Fruit fly (Drosophila melanogaster) whole organism, embryonic: ENCODE data around the gene CG12057.

Experiments
- B-H2 ChIP-seq: fragments of 200-800 bp; sonication (Bioruptor generic); optimal IDR thresholded peaks from 2 replicates; lab custom pipeline; 2018; ENCODE audit warnings: missing biosample characterization, mild to moderate bottlenecking, missing genetic modification characterization
- Bdp1 ChIP-seq: fragments of 200-800 bp; sonication (Bioruptor generic); optimal IDR thresholded peaks from 3 replicates; lab custom pipeline; 2016; ENCODE audit warnings: missing biosample characterization, missing genetic modification characterization
- Bgb ChIP-seq: fragments of 200-800 bp; sonication (Bioruptor generic); IDR thresholded peaks from 2 replicates; pipeline ENCODE4 v1.3.6; 2022; ENCODE audit warnings: missing biosample characterization, missing genetic modification characterization; ENCODE audit not compliant: partially characterized antibody
- CG11560 ChIP-seq: fragments of 200-800 bp; sonication (Bioruptor generic); IDR thresholded peaks from 3 replicates; pipeline ENCODE4 v1.3.6; 2022; ENCODE audit warnings: missing biosample characterization, missing genetic modification characterization
- CG11695 ChIP-seq: fragments of 200-800 bp; sonication (Bioruptor generic); IDR thresholded peaks from 3 replicates; pipeline ENCODE4 v1.3.6; 2022; ENCODE audit warnings: missing biosample characterization, missing genetic modification characterization
- CG13624 ChIP-seq: fragments of 200-800 bp; sonication (Bioruptor generic); optimal IDR thresholded peaks from 2 replicates; lab custom pipeline; 2016; ENCODE audit warnings: missing biosample characterization, missing genetic modification characterization
- CG15601 ChIP-seq: fragments of 200-800 bp; sonication (Bioruptor generic); optimal IDR thresholded peaks from 3 replicates; lab custom pipeline; 2019; ENCODE audit warnings: missing biosample characterization, mild to moderate bottlenecking, missing genetic modification characterization, moderate library complexity
- CG1602 ChIP-seq: fragments of 200-800 bp; sonication (Bioruptor generic); optimal IDR thresholded peaks from 3 replicates; lab custom pipeline; 2016; ENCODE audit warnings: missing biosample characterization, missing genetic modification characterization
- CG1603 ChIP-seq: fragments of 200-800 bp; sonication (Bioruptor generic); optimal IDR thresholded peaks from 2 replicates; lab custom pipeline; 2019; ENCODE audit warnings: missing biosample characterization, mild to moderate bottlenecking, missing genetic modification characterization, moderate library complexity
- CG2116 ChIP-seq: fragments of 200-800 bp; sonication (Bioruptor generic); optimal IDR thresholded peaks from 3 replicates; lab custom pipeline; 2018; ENCODE audit warnings: missing biosample characterization, mild to moderate bottlenecking, missing genetic modification characterization
- CG3163 ChIP-seq: fragments of 200-800 bp; sonication (Bioruptor generic); optimal IDR thresholded peaks from 3 replicates; lab custom pipeline; 2016; ENCODE audit warnings: missing biosample characterization, missing genetic modification characterization
- CG32532 ChIP-seq: fragments of 200-800 bp; sonication (Bioruptor generic); IDR thresholded peaks from 2 replicates; pipeline ENCODE4 v1.3.6; 2022; ENCODE audit warnings: missing biosample characterization, missing genetic modification characterization
- CG42726 ChIP-seq: fragments of 200-800 bp; sonication (Bioruptor generic); IDR thresholded peaks from 2 replicates; pipeline ENCODE4 v1.3.6; 2022; ENCODE audit warnings: missing biosample characterization, missing genetic modification characterization; ENCODE audit not compliant: partially characterized antibody
- CG6175 ChIP-seq: fragments of 200-800 bp; sonication (Bioruptor generic); IDR thresholded peaks from 3 replicates; pipeline ENCODE4 v1.3.6; 2022; ENCODE audit warnings: missing biosample characterization, missing genetic modification characterization
- CG7745 ChIP-seq: fragments of 200-800 bp; sonication (Bioruptor generic); optimal IDR thresholded peaks from 2 replicates; lab custom pipeline; 2018; ENCODE audit warnings: missing biosample characterization, mild to moderate bottlenecking, missing genetic modification characterization, moderate library complexity
- CG8359 ChIP-seq: fragments of 200-800 bp; sonication (Bioruptor generic); optimal IDR thresholded peaks from 2 replicates; lab custom pipeline; 2017; ENCODE audit warnings: missing biosample characterization, mild to moderate bottlenecking, missing genetic modification characterization, borderline replicate concordance
- CG8388 ChIP-seq: fragments of 200-800 bp; sonication (Bioruptor generic); optimal IDR thresholded peaks from 2 replicates; lab custom pipeline; 2019; ENCODE audit warnings: missing biosample characterization, mild to moderate bottlenecking, missing genetic modification characterization, moderate library complexity
- Deaf1 ChIP-seq: fragments of 200-800 bp; optimal IDR thresholded peaks from 3 replicates; lab custom pipeline; 2019; ENCODE audit warnings: missing biosample characterization, mild to moderate bottlenecking, missing genetic modification characterization, moderate library complexity
- Dek ChIP-seq: fragments of 200-800 bp; sonication (Bioruptor generic); optimal IDR thresholded peaks from 3 replicates; lab custom pipeline; 2019; ENCODE audit warnings: missing biosample characterization, mild to moderate bottlenecking, missing genetic modification characterization, moderate library complexity
- H2.0 ChIP-seq: fragments of 200-800 bp; sonication (Bioruptor generic); IDR thresholded peaks from 2 replicates; pipeline ENCODE4 v1.3.6; 2022; ENCODE audit warnings: missing biosample characterization, missing genetic modification characterization
- Hand ChIP-seq: fragments of 200-800 bp; sonication (Bioruptor generic); optimal IDR thresholded peaks from 2 replicates; lab custom pipeline; 2017; ENCODE audit warnings: mild to moderate bottlenecking, missing biosample characterization, missing genetic modification reagents, missing genetic modification characterization
- Mrtf ChIP-seq: fragments of 200-800 bp; sonication (Bioruptor generic); IDR thresholded peaks from 3 replicates; pipeline ENCODE4 v1.3.6; 2022; ENCODE audit warnings: missing biosample characterization, missing genetic modification characterization
- NFAT ChIP-seq: fragments of 200-800 bp; sonication (Bioruptor generic); IDR thresholded peaks from 2 replicates; pipeline ENCODE4 v1.3.6; 2022; ENCODE audit warnings: missing biosample characterization, missing genetic modification characterization
- Poxn ChIP-seq: fragments of 200-800 bp; sonication (Bioruptor generic); IDR thresholded peaks from 2 replicates; pipeline ENCODE4 v1.3.6; 2022; ENCODE audit warnings: missing biosample characterization, missing genetic modification characterization
- Scr ChIP-seq: fragments of 200-800 bp; sonication (Bioruptor generic); IDR thresholded peaks from 2 replicates; pipeline ENCODE4 v1.3.6; 2022; ENCODE audit warnings: missing biosample characterization, missing genetic modification characterization; ENCODE audit not compliant: partially characterized antibody
- Sox102F ChIP-seq: fragments of 200-800 bp; sonication (Bioruptor generic); optimal IDR thresholded peaks from 2 replicates; lab custom pipeline; 2018; ENCODE audit warnings: missing biosample characterization, mild to moderate bottlenecking, missing genetic modification characterization, moderate library complexity
- Stat92E ChIP-seq, 3 experiments: fragments of >200 bp in 2 of 3; fragments of 200-800 bp in 1 of 3; sonication (Bioruptor generic) in 1 of 3; optimal IDR thresholded peaks; 2 replicates each; lab custom pipeline; 2017 to 2019; ENCODE audit warnings: missing biosample characterization in 3 of 3, missing genetic modification characterization in 3 of 3, mild to moderate bottlenecking in 1 of 3, moderate library complexity in 1 of 3
- TFAM ChIP-seq: fragments of 200-800 bp; sonication (Bioruptor generic); optimal IDR thresholded peaks from 2 replicates; lab custom pipeline; 2017; ENCODE audit warnings: missing biosample characterization, missing genetic modification characterization, inconsistent platforms
- YL-1 ChIP-seq: fragments of 200-800 bp; sonication (Bioruptor generic); optimal IDR thresholded peaks from 3 replicates; lab custom pipeline; 2017; ENCODE audit warnings: missing biosample characterization, mild to moderate bottlenecking, missing genetic modification characterization
- al ChIP-seq: fragments of 200-800 bp; sonication (Bioruptor generic); IDR thresholded peaks from 2 replicates; pipeline ENCODE4 v1.3.6; 2022; ENCODE audit warnings: missing biosample characterization, missing genetic modification characterization
- ap ChIP-seq: fragments of 200-800 bp; sonication (Bioruptor generic); IDR thresholded peaks from 2 replicates; pipeline ENCODE4 v1.3.6; 2022; ENCODE audit warnings: missing biosample characterization, missing genetic modification characterization
- chn ChIP-seq: fragments of 200-800 bp; sonication (Bioruptor generic); optimal IDR thresholded peaks from 2 replicates; lab custom pipeline; 2016; ENCODE audit warnings: missing biosample characterization, missing genetic modification characterization
- crp ChIP-seq, 2 experiments: fragments of 200-800 bp; sonication (Bioruptor generic); optimal IDR thresholded peaks; 2 replicates in 1 of 2; 3 replicates in 1 of 2; lab custom pipeline; 2017; ENCODE audit warnings: missing biosample characterization in 2 of 2, missing genetic modification characterization in 2 of 2, mild to moderate bottlenecking in 1 of 2, moderate library complexity in 1 of 2
- cwo ChIP-seq: fragments of 200-800 bp; sonication (Bioruptor generic); optimal IDR thresholded peaks from 3 replicates; lab custom pipeline; 2017; ENCODE audit warnings: missing biosample characterization, missing genetic modification characterization, mild to moderate bottlenecking, moderate library complexity, missing genetic modification reagents
- dati ChIP-seq: fragments of 200-800 bp; sonication (Bioruptor generic); IDR thresholded peaks from 2 replicates; pipeline ENCODE4 v1.3.6; 2022; ENCODE audit warnings: missing biosample characterization, missing genetic modification characterization
- dmrt11E ChIP-seq: fragments of 200-800 bp; sonication (Bioruptor generic); optimal IDR thresholded peaks from 3 replicates; lab custom pipeline; 2018; ENCODE audit warnings: missing biosample characterization, mild to moderate bottlenecking, missing genetic modification characterization, moderate library complexity
- ems ChIP-seq: fragments of 200-800 bp; sonication (Bioruptor generic); optimal IDR thresholded peaks from 3 replicates; lab custom pipeline; 2016; ENCODE audit warnings: missing biosample characterization, missing genetic modification characterization
- gce ChIP-seq: fragments of 200-800 bp; sonication (Bioruptor generic); IDR thresholded peaks from 3 replicates; pipeline ENCODE4 v1.3.6; 2022; ENCODE audit warnings: missing biosample characterization, missing genetic modification characterization
- grn ChIP-seq: fragments of 200-800 bp; sonication (Bioruptor generic); optimal IDR thresholded peaks from 3 replicates; lab custom pipeline; 2017; ENCODE audit warnings: missing biosample characterization, missing genetic modification characterization
- h ChIP-seq: fragments of >200 bp; optimal IDR thresholded peaks from 2 replicates; lab custom pipeline; 2017
- ind ChIP-seq: fragments of 200-800 bp; sonication (Bioruptor generic); optimal IDR thresholded peaks from 3 replicates; lab custom pipeline; 2016; ENCODE audit warnings: missing biosample characterization, missing genetic modification characterization
- kay ChIP-seq: fragments of 200-800 bp; sonication (Bioruptor generic); optimal IDR thresholded peaks from 2 replicates; lab custom pipeline; 2016; ENCODE audit warnings: missing biosample characterization, missing genetic modification characterization
- lab ChIP-seq: fragments of 200-800 bp; sonication (Bioruptor generic); optimal IDR thresholded peaks from 3 replicates; lab custom pipeline; 2017; ENCODE audit warnings: missing biosample characterization, missing genetic modification characterization, mild to moderate bottlenecking, moderate library complexity, missing genetic modification reagents
- otp ChIP-seq: fragments of 200-800 bp; sonication (Bioruptor generic); IDR thresholded peaks from 3 replicates; pipeline ENCODE4, ENCODE4 v1.3.6; 2022; ENCODE audit warnings: missing biosample characterization, missing genetic modification characterization
- pb ChIP-seq: fragments of 200-800 bp; sonication (Bioruptor generic); optimal IDR thresholded peaks from 3 replicates; lab custom pipeline; 2016; ENCODE audit warnings: missing biosample characterization, missing genetic modification characterization
- pho ChIP-seq: fragments of 200-800 bp; sonication (Bioruptor generic); optimal IDR thresholded peaks from 2 replicates; lab custom pipeline; 2016; ENCODE audit warnings: missing biosample characterization, missing genetic modification characterization
- prd ChIP-seq, 3 experiments: fragments of >200 bp in 2 of 3; fragments of 200-800 bp in 1 of 3; sonication (Bioruptor generic) in 1 of 3; optimal IDR thresholded peaks in 2 of 3; IDR thresholded peaks in 1 of 3; 2 replicates in 2 of 3; 3 replicates in 1 of 3; pipeline versions ENCODE4 v1.3.6 to Lab custom; 2017 to 2022; ENCODE audit warnings: missing biosample characterization in 1 of 3, missing genetic modification characterization in 1 of 3
- sens ChIP-seq: fragments of 200-800 bp; sonication (Bioruptor generic); peaks from one replicate; lab custom pipeline; 2016; ENCODE audit warnings: missing biosample characterization, missing genetic modification characterization

The CG12057 gene

dm6 chrX:9201866-9202681 is 10.6 kb downstream of the CG12057 start (continued):
- TF ChIP-seq H2.0 (GFP tag; lab: Robert Waterston, UW) (peak; percentile 75; the same call in 1 of the 2 replicates), CG15601 (peak; percentile 96), pb (GFP tag; lab: Kevin White, UChicago) (no peak), ems (GFP tag; lab: Kevin White, UChicago) (no peak), CG42726 (no peak), Dek (tag; lab: Kevin White, UChicago) (peak; percentile 82), h (no peak), pho (no peak), Poxn (GFP tag; lab: Robert Waterston, UW) (peak; percentile 65; the same call in 1 of the 2 replicates), lab (GFP tag; lab: Kevin White, UChicago) (peak; percentile 95), CG11695 (GFP tag; lab: Robert Waterston, UW) (peak; percentile 58), CG8388 (GFP tag; lab: Kevin White, UChicago) (peak; percentile 21), B-H2 (peak; percentile 83), Sox102F (GFP tag; lab: Kevin White, UChicago) (peak; percentile 50), sens (peak; percentile 73), CG2116 (GFP tag; lab: Kevin White, UChicago) (no peak), CG1603 (tag; lab: Kevin White, UChicago) (peak; percentile 17), Mrtf (peak; percentile 81; the same call in 2 of the 3 replicates), chn (GFP tag; lab: Kevin White, UChicago) (no peak), Scr (GFP tag; lab: Robert Waterston, UW) (no peak), dmrt11E (tag; lab: Kevin White, UChicago) (peak; percentile 24), CG13624 (GFP tag; lab: Kevin White, UChicago) (peak; percentile 18), YL-1 (GFP tag; lab: Kevin White, UChicago) (no peak), kay (GFP tag; lab: Kevin White, UChicago) (no peak), CG8359 (GFP tag; lab: Kevin White, UChicago) (no peak), Bgb (GFP tag; lab: Robert Waterston, UW) (no peak), CG1602 (GFP tag; lab: Kevin White, UChicago) (no peak), CG6175 (peak; percentile 82), ap (GFP tag; lab: Robert Waterston, UW) (peak; percentile 46), CG32532 (GFP tag; lab: Robert Waterston, UW) (peak; percentile 94), prd (optimal IDR thresholded peaks at IDR 0.05; lab: Kevin White, UChicago) (no peak), prd (GFP tag; IDR thresholded peaks at IDR 0.05; lab: Robert Waterston, UW) (peak; percentile 83), crp (GFP tag; optimal IDR thresholded peaks at IDR 0.05; lab: Kevin White, UChicago) (no peak), TFAM (GFP tag; lab: Kevin White, UChicago) (no peak), grn (GFP tag; lab: Kevin White, UChicago) (peak; percentile 57), CG7745 (tag; lab: Kevin White, UChicago) (no peak), Hand (GFP tag; lab: Kevin White, UChicago) (peak; percentile 72), cwo (GFP tag; lab: Kevin White, UChicago) (peak; percentile 83), Stat92E (GFP tag; optimal IDR thresholded peaks at IDR 0.05; lab: Kevin White, UChicago) (no peak), al (peak; percentile 92), dati (GFP tag; lab: Robert Waterston, UW) (no peak), NFAT (GFP tag; lab: Robert Waterston, UW) (peak; percentile 96), Deaf1 (tag; lab: Kevin White, UChicago) (peak; percentile 37), CG11560 (tag; lab: Robert Waterston, UW) (peak; percentile 79), CG3163 (GFP tag; lab: Kevin White, UChicago) (no peak), ind (GFP tag; lab: Kevin White, UChicago) (peak; percentile 51), gce (GFP tag; lab: Robert Waterston, UW) (peak; percentile 34; the same call in 1 of the 3 replicates), Bdp1 (GFP tag; lab: Kevin White, UChicago) (peak; percentile 31), otp (GFP tag; lab: Robert Waterston, UW) (peak; percentile 78; the same call in 2 of the 3 replicates)
